Fruit fly (Drosophila melanogaster): ENCODE data around the gene CG13258.

dm6 chr2L:16315027-16315426 is 22.2 kb upstream of the CG13258 start:
- TF ChIP-seq Pif1A (GFP tag; optimal IDR thresholded peaks at IDR 0.05) (no peak), gl (tag; optimal IDR thresholded peaks at IDR 0.05) (peak; percentile 66), CG4496 (GFP tag; IDR thresholded peaks at IDR 0.05) (no peak), CG8301 (tag; optimal IDR thresholded peaks at IDR 0.05) (no peak), Snoo (tag; optimal IDR thresholded peaks at IDR 0.05) (peak; percentile 23), fd96Ca (GFP tag; IDR thresholded peaks at IDR 0.05) (no peak; the same call in 2 of the 3 replicates), CG12605 (GFP tag; IDR thresholded peaks at IDR 0.05) (peak; percentile 60)

Measured in whole organism, pupa.